Worm (Caenorhabditis elegans): ENCODE measurements around the gene C44B11.4.

DNA sequence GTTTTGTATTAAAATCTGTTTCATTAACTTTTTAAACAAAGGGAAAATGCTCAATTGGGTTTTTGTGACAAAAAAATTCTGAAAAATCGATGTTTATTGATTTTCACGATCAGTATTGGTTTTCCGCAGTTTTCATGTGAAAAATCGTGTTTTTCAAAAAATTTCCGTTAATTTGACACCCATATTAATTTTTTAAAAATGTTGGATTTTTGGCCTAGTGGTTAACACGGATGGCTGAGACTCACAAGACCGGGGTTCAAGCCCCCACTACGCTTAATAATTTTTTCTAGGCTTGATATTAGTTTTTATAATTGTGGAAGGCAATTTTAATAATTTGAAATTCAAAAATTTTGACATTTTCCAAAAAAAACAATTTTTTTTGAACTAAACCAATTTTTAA is 47.1 kb upstream of the C44B11.4 start:
- TF ChIP-seq unc-3 (GFP tag; conservative IDR thresholded peaks at IDR 0.05) (no peak), unc-3 (tag; optimal IDR thresholded peaks at IDR 0.05) (no peak), mec-3 (tag; optimal IDR thresholded peaks at IDR 0.05; ENCODE audit: borderline replicate concordance) (no peak), elt-4 (tag; optimal IDR thresholded peaks at IDR 0.05) (no peak), ceh-18 (tag; optimal IDR thresholded peaks at IDR 0.05) (no peak), pha-2 (tag; optimal IDR thresholded peaks at IDR 0.05) (no peak), ceh-2 (tag; optimal IDR thresholded peaks at IDR 0.05) (no peak), nfya-1 (tag; optimal IDR thresholded peaks at IDR 0.05) (no peak), lin-11 (tag; optimal IDR thresholded peaks at IDR 0.05) (no peak), fkh-10 (GFP tag; optimal IDR thresholded peaks at IDR 0.05) (no peak), unc-55 (GFP tag; optimal IDR thresholded peaks at IDR 0.05) (no peak), hlh-15 (tag; optimal IDR thresholded peaks at IDR 0.05) (no peak), ceh-30 (tag; optimal IDR thresholded peaks at IDR 0.05) (no peak)

Measured in whole organism, late embryonic.